Fruit fly (Drosophila melanogaster) S2 (cell line): ENCODE measurements around the gene CG5342.

ENCODE experiments used
- CG8478 ChIP-seq: fragments of >200 bp; optimal IDR thresholded peaks from 2 replicates; lab custom pipeline; 2018
- CTCF ChIP-seq, 2 experiments: fragments of >200 bp; optimal IDR thresholded peaks; 2 replicates each; lab custom pipeline; 2018

- TF ChIP-seq CG8478 (no peak), CTCF (optimal IDR thresholded peaks at IDR 0.05; lab: Kevin White, UChicago) (no peak)
Observed at dm6 chr3R:11563147-11563546, 15.5 kb upstream of the CG5342 start.
